Fruit fly (Drosophila melanogaster) Kc167 (cell line): ENCODE results near the gene CG33080.
A peak's percentile ranks its signal among the peaks of the same experiment; 100 is the strongest.

Experiments used
- Myc ChIP-seq: fragments of >200 bp; optimal IDR thresholded peaks from 2 replicates; lab custom pipeline; 2017; ENCODE audit warnings: missing external identifiers
- Sin3A ChIP-seq: fragments of >200 bp; optimal IDR thresholded peaks from 2 replicates; lab custom pipeline; 2018; ENCODE audit warnings: missing external identifiers
- h ChIP-seq: fragments of >200 bp; optimal IDR thresholded peaks from 3 replicates; lab custom pipeline; 2018; ENCODE audit warnings: missing external identifiers
- insv ChIP-seq: fragments of >200 bp; optimal IDR thresholded peaks from 3 replicates; lab custom pipeline; 2018; ENCODE audit warnings: missing external identifiers
- psq ChIP-seq: fragments of >200 bp; optimal IDR thresholded peaks from 2 replicates; lab custom pipeline; 2017; ENCODE audit warnings: missing external identifiers
- ttk ChIP-seq: sonication (Bioruptor generic); optimal IDR thresholded peaks from 2 replicates; lab custom pipeline; 2017; ENCODE audit warnings: missing external identifiers

Gene CG33080

dm6 chrX:5724151-5724699 lies 6.6 kb upstream of the CG33080 start:
- TF ChIP-seq insv (lab: Kevin White, UChicago) (no peak), Myc (lab: Kevin White, UChicago) (no peak), h (lab: Kevin White, UChicago) (no peak), Sin3A (no peak), psq (lab: Kevin White, UChicago) (no peak), ttk (lab: Kevin White, UChicago) (no peak)

dm6 chrX:5723577-5723976 lies 6.0 kb upstream of the CG33080 start:
- no peak for TF ChIP-seq ttk (lab: Kevin White, UChicago)
- no peak for TF ChIP-seq Sin3A
- TF ChIP-seq psq (lab: Kevin White, UChicago): no peak
- TF ChIP-seq insv (lab: Kevin White, UChicago): no peak
- no peak for TF ChIP-seq h (lab: Kevin White, UChicago)
- no peak for TF ChIP-seq Myc (lab: Kevin White, UChicago)

dm6 chrX:5718476-5719012 lies 966 bp upstream of the CG33080 start:
- TF ChIP-seq Sin3A (no peak), insv (lab: Kevin White, UChicago) (no peak), Myc (lab: Kevin White, UChicago) (no peak), psq (lab: Kevin White, UChicago) (no peak), ttk (lab: Kevin White, UChicago) (no peak), h (lab: Kevin White, UChicago) (no peak)

DNA sequence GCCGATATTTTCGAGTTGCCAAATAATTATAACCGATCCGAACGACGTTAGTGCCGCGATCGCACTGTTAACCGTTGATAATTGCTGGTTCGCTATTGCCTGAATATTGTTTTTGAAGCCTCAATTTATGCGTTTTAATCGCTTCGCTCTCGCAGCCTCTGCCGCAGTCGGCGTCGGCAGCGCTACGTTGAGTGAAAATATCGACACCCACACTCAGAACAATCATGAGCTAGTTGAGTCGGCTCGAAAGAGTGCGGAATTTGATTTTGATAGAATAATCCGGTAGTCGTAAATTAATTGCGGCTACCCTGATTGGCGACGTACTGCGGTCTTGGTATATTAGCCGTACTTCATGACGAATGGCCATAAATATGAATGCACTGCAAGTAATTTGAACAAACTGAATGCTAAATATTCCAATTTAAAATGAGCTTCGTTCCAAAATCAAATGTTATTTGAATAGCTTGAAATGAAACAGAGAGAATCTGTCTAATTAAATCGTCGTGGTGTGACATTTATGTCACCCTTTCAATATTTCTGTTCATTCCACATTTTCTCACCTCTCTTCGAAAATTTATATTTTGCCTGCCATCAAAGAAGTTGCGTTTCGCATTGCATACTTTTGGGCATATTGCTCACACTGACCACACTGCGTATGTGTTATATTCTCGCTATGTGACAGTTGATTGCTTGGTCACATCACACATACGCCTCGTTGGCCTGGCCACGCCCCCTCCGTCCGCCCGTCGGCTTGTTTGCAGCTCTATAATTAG lies 1.9 kb downstream of the CG33080 start:
- TF ChIP-seq psq (lab: Kevin White, UChicago) (no peak), Sin3A (no peak), ttk (lab: Kevin White, UChicago) (no peak), h (lab: Kevin White, UChicago) (no peak), insv (lab: Kevin White, UChicago) (no peak)

- TF ChIP-seq Myc (lab: Kevin White, UChicago) (no peak), psq (lab: Kevin White, UChicago) (no peak), insv (lab: Kevin White, UChicago) (no peak), ttk (lab: Kevin White, UChicago) (peak; percentile 99)
These were observed 2.8 kb downstream of the CG33080 start for dm6 chrX:5714786-5715185.

DNA sequence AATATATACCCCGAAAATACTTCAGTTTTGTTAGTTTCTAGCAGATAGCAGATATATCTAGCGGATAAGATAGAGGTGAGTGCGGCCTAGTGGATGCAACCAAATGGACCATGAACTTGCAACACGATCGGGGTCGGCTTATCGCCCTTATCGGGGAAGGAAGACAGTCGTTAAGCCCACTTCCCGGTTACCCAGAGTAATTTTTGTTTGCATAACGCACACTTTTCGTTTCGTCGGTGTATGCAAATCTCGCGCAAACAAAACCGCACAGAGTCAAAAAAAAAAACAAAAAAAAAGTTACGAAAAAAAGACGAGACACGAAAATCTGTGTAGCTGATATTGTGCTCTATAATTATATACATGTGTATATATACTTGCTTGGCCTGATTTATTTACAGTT lies 4.6 kb downstream of the CG33080 start:
- TF ChIP-seq Myc (lab: Kevin White, UChicago) (no peak), h (lab: Kevin White, UChicago) (no peak), ttk (lab: Kevin White, UChicago) (no peak), insv (lab: Kevin White, UChicago) (no peak), Sin3A (no peak), psq (lab: Kevin White, UChicago) (no peak)

DNA sequence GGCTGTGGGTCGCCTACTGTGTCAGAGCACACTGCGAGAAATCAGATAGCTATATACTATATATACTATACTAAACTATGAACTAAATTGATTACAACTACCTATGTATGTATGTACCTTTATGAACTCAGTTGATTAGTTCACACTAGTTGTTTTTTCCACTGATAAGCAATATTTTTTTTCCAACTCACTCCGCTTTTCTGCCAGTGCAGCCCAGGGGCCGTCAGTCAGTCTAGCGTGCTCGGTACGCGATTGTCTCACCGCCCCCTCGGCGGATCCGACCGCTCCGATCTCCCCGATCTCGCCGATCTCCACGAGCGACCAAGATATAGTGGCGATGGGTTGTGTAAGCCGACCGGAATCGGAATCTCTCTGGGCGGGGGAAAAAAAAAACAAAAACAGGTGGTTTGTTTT lies 11.7 kb downstream of the CG33080 start:
- TF ChIP-seq insv (lab: Kevin White, UChicago): no peak
- TF ChIP-seq Sin3A: no peak
- no peak for TF ChIP-seq h (lab: Kevin White, UChicago)
- no peak for TF ChIP-seq Myc (lab: Kevin White, UChicago)
- no peak for TF ChIP-seq psq (lab: Kevin White, UChicago)
- no peak for TF ChIP-seq ttk (lab: Kevin White, UChicago)

DNA sequence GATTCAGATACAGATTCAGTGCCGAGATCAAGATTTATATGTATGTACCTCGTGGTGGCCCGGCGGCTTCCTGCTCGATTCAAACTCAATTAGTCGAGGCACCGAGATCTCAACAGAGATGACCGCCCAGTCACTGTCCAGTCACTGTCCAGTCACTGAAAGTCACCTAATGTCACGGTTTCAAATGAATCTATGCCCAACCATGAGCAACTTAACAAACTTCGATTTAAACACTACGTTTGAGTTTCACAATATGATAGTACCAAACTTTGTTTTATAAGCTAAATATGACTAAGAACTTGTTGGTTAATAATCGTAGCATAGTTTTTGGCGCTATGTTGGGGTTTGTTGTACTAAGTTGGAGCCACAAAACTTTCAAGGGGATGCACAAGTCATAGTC lies 12.5 kb downstream of the CG33080 start:
- TF ChIP-seq Myc (lab: Kevin White, UChicago) (no peak), insv (lab: Kevin White, UChicago) (no peak), h (lab: Kevin White, UChicago) (no peak), Sin3A (no peak), ttk (lab: Kevin White, UChicago) (no peak)

- TF ChIP-seq psq (lab: Kevin White, UChicago) (no peak), Myc (lab: Kevin White, UChicago) (no peak), Sin3A (no peak), ttk (lab: Kevin White, UChicago) (no peak), h (lab: Kevin White, UChicago) (no peak), insv (lab: Kevin White, UChicago) (no peak)
These were observed 17.6 kb downstream of the CG33080 start for dm6 chrX:5699824-5700498.

DNA sequence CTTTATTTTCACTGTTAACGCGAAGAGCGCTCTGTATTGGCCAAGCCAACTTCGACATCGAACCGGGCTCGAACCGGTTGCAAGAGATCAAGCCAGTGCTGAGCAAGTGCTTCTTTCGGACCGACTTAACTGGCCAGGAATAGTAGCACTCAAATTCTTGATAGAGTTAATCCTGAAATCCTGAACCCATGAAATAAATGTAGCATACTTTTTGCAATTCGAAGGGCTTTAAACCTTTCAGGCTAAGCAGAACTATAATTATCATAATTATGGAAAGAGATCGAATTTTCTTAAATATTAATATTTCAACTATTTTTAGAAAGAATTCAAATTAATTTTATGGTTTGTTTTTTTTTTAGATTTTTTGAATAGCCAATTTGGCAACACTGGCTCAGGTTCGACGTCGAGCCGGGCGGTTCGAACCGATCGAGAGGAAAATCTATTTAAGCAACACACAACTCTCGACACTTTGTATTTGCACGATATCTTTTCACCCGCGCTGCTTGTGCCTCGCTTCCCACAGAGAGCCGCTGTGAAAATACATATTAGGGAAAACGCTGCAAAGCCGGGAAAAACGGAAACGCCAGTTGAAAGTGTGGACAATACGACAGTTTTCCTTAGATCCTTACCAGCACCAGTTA lies 19.4 kb downstream of the CG33080 start, which contains the start of gene AdamTS-B:
Gene AdamTS-B (plus strand): TSS at position 471 of the 641 bp plus-strand sequence.
- no peak for TF ChIP-seq h (lab: Kevin White, UChicago)
- TF ChIP-seq ttk (lab: Kevin White, UChicago): no peak
- no peak for TF ChIP-seq Myc (lab: Kevin White, UChicago)
- no peak for TF ChIP-seq psq (lab: Kevin White, UChicago)
- TF ChIP-seq Sin3A: no peak
- TF ChIP-seq insv (lab: Kevin White, UChicago): no peak
